Fruit fly (Drosophila melanogaster) whole organism, embryonic: Measurements from ENCODE around the gene CG3368.

Source experiments
- Atf6 ChIP-seq: fragments of 200-800 bp; sonication (Bioruptor generic); IDR thresholded peaks from 2 replicates; pipeline ENCODE4 v1.3.6; 2022; ENCODE audit warnings: missing biosample characterization, missing genetic modification characterization
- B-H1 ChIP-seq: fragments of 200-800 bp; sonication (Bioruptor generic); IDR thresholded peaks from 3 replicates; pipeline ENCODE4 v1.3.6; 2022; ENCODE audit warnings: missing biosample characterization, missing genetic modification characterization
- Blimp-1 ChIP-seq: fragments of 200-800 bp; sonication (Bioruptor generic); optimal IDR thresholded peaks from 3 replicates; lab custom pipeline; 2018; ENCODE audit warnings: missing biosample characterization, missing genetic modification characterization, mild to moderate bottlenecking, moderate library complexity, missing genetic modification reagents
- CG10366 ChIP-seq: fragments of 200-800 bp; sonication (Bioruptor generic); IDR thresholded peaks from 2 replicates; pipeline ENCODE4 v1.3.6; 2022; ENCODE audit warnings: missing biosample characterization, missing genetic modification characterization
- CG11696 ChIP-seq: fragments of 200-800 bp; sonication (Bioruptor generic); IDR thresholded peaks from 2 replicates; pipeline ENCODE4 v1.3.6; 2022; ENCODE audit warnings: missing biosample characterization, missing genetic modification characterization
- CG11723 ChIP-seq: fragments of 200-800 bp; sonication (Bioruptor generic); optimal IDR thresholded peaks from 2 replicates; lab custom pipeline; 2017; ENCODE audit warnings: missing biosample characterization, mild to moderate bottlenecking, missing genetic modification characterization
- CG13624 ChIP-seq: fragments of 200-800 bp; sonication (Bioruptor generic); optimal IDR thresholded peaks from 2 replicates; lab custom pipeline; 2016; ENCODE audit warnings: missing biosample characterization, missing genetic modification characterization
- CG13775 ChIP-seq: fragments of 200-800 bp; sonication (Bioruptor generic); optimal IDR thresholded peaks from 3 replicates; lab custom pipeline; 2017; ENCODE audit warnings: missing biosample characterization, mild to moderate bottlenecking, missing genetic modification characterization
- CG14050 ChIP-seq: fragments of 200-800 bp; sonication (Bioruptor generic); IDR thresholded peaks from 3 replicates; pipeline ENCODE4 v1.3.6; 2022; ENCODE audit warnings: missing biosample characterization, missing genetic modification characterization
- CG15269 ChIP-seq: fragments of 200-800 bp; sonication (Bioruptor generic); optimal IDR thresholded peaks from 2 replicates; lab custom pipeline; 2018; ENCODE audit warnings: missing biosample characterization, mild to moderate bottlenecking, missing genetic modification characterization, moderate library complexity
- CG1529 ChIP-seq: fragments of 200-800 bp; sonication (Bioruptor generic); optimal IDR thresholded peaks from 3 replicates; lab custom pipeline; 2018; ENCODE audit warnings: missing biosample characterization, missing genetic modification characterization
- CG15514 ChIP-seq: fragments of 200-800 bp; sonication (Bioruptor generic); optimal IDR thresholded peaks from 3 replicates; lab custom pipeline; 2017; ENCODE audit warnings: missing biosample characterization, missing genetic modification characterization, mild to moderate bottlenecking, moderate library complexity, missing genetic modification reagents
- CG16779 ChIP-seq: fragments of 200-800 bp; sonication (Bioruptor generic); IDR thresholded peaks from 2 replicates; pipeline ENCODE4 v1.3.6; 2022; ENCODE audit warnings: missing biosample characterization, missing genetic modification characterization
- CG16815 ChIP-seq: fragments of 200-800 bp; sonication (Bioruptor generic); optimal IDR thresholded peaks from 3 replicates; lab custom pipeline; 2017; ENCODE audit warnings: missing biosample characterization, mild to moderate bottlenecking, missing genetic modification characterization
- CG34376 ChIP-seq: fragments of 200-800 bp; sonication (Bioruptor generic); optimal IDR thresholded peaks from 2 replicates; lab custom pipeline; 2018; ENCODE audit warnings: missing biosample characterization, mild to moderate bottlenecking, missing genetic modification characterization
- CG3847 ChIP-seq: fragments of 200-800 bp; sonication (Bioruptor generic); IDR thresholded peaks from 2 replicates; pipeline ENCODE4 v1.3.6; 2022; ENCODE audit warnings: missing biosample characterization, missing genetic modification characterization
- CG4360 ChIP-seq: fragments of 200-800 bp; sonication (Bioruptor generic); IDR thresholded peaks from 2 replicates; pipeline ENCODE4 v1.3.6; 2022; ENCODE audit warnings: missing biosample characterization, missing genetic modification characterization
- CG6175 ChIP-seq: fragments of 200-800 bp; sonication (Bioruptor generic); IDR thresholded peaks from 3 replicates; pipeline ENCODE4 v1.3.6; 2022; ENCODE audit warnings: missing biosample characterization, missing genetic modification characterization
- CG7271 ChIP-seq: fragments of 200-800 bp; sonication (Bioruptor generic); optimal IDR thresholded peaks from 2 replicates; lab custom pipeline; 2018; ENCODE audit warnings: missing biosample characterization, mild to moderate bottlenecking, missing genetic modification characterization, moderate library complexity
- CG7357 ChIP-seq: fragments of 200-800 bp; sonication (Bioruptor generic); IDR thresholded peaks from 3 replicates; pipeline ENCODE4 v1.3.6; 2022; ENCODE audit warnings: missing biosample characterization, missing genetic modification characterization
- CG7839 ChIP-seq: fragments of 200-800 bp; sonication (Bioruptor generic); optimal IDR thresholded peaks from 3 replicates; lab custom pipeline; 2018; ENCODE audit warnings: missing biosample characterization, mild to moderate bottlenecking, missing genetic modification characterization, moderate library complexity
- CG7963 ChIP-seq: fragments of 200-800 bp; sonication (Bioruptor generic); IDR thresholded peaks from 3 replicates; pipeline ENCODE4 v1.3.6; 2022; ENCODE audit warnings: missing biosample characterization, missing genetic modification characterization; ENCODE audit not compliant: partially characterized antibody
- CG9932 ChIP-seq: fragments of 200-800 bp; sonication (Bioruptor generic); IDR thresholded peaks from 2 replicates; pipeline ENCODE4 v1.3.6; 2022; ENCODE audit warnings: missing biosample characterization, missing genetic modification characterization
- Camta ChIP-seq: fragments of 200-800 bp; sonication (Bioruptor generic); optimal IDR thresholded peaks from 2 replicates; lab custom pipeline; 2016; ENCODE audit warnings: missing biosample characterization, missing genetic modification characterization
- Deaf1 ChIP-seq: fragments of 200-800 bp; optimal IDR thresholded peaks from 3 replicates; lab custom pipeline; 2019; ENCODE audit warnings: missing biosample characterization, mild to moderate bottlenecking, missing genetic modification characterization, moderate library complexity
- Dfd ChIP-seq, 2 experiments: fragments of >200 bp; optimal IDR thresholded peaks; 2 replicates each; lab custom pipeline; 2017; ENCODE audit warnings: missing biosample characterization in 2 of 2, missing genetic modification characterization in 2 of 2
- ERR ChIP-seq: fragments of 200-800 bp; sonication (Bioruptor generic); optimal IDR thresholded peaks from 2 replicates; lab custom pipeline; 2016; ENCODE audit warnings: missing biosample characterization, missing genetic modification characterization
- Ets97D ChIP-seq: fragments of 200-800 bp; sonication (Bioruptor generic); optimal IDR thresholded peaks from 3 replicates; lab custom pipeline; 2016; ENCODE audit warnings: missing biosample characterization, missing genetic modification characterization
- Gsc ChIP-seq: fragments of 200-800 bp; sonication (Bioruptor generic); IDR thresholded peaks from 2 replicates; pipeline ENCODE4 v1.3.6; 2022; ENCODE audit warnings: missing biosample characterization, missing genetic modification characterization
- HLH3B ChIP-seq: fragments of 200-800 bp; sonication (Bioruptor generic); IDR thresholded peaks from 2 replicates; pipeline ENCODE4 v1.3.6; 2022; ENCODE audit warnings: missing biosample characterization, missing genetic modification characterization
- HmgZ ChIP-seq: fragments of 200-800 bp; sonication (Bioruptor generic); optimal IDR thresholded peaks from 2 replicates; lab custom pipeline; 2018; ENCODE audit warnings: missing biosample characterization, mild to moderate bottlenecking, missing genetic modification characterization
- NC2α ChIP-seq: fragments of 200-800 bp; sonication (Bioruptor generic); optimal IDR thresholded peaks from 2 replicates; lab custom pipeline; 2016; ENCODE audit warnings: missing biosample characterization, missing genetic modification characterization
- Rfx ChIP-seq: fragments of 200-800 bp; sonication (Bioruptor generic); IDR thresholded peaks from 2 replicates; pipeline ENCODE4 v1.3.6; 2022; ENCODE audit warnings: missing biosample characterization, missing genetic modification characterization
- Usf ChIP-seq: fragments of 200-800 bp; sonication (Bioruptor generic); optimal IDR thresholded peaks from 2 replicates; lab custom pipeline; 2017; ENCODE audit warnings: missing genotype, missing biosample characterization, missing genetic modification characterization
- al ChIP-seq: fragments of 200-800 bp; sonication (Bioruptor generic); IDR thresholded peaks from 2 replicates; pipeline ENCODE4 v1.3.6; 2022; ENCODE audit warnings: missing biosample characterization, missing genetic modification characterization
- ase ChIP-seq: fragments of 200-800 bp; sonication (Bioruptor generic); IDR thresholded peaks from 3 replicates; pipeline ENCODE4 v1.3.6; 2022; ENCODE audit warnings: missing biosample characterization, missing genetic modification characterization
- bab2 ChIP-seq: fragments of 200-800 bp; sonication (Bioruptor generic); optimal IDR thresholded peaks from 2 replicates; lab custom pipeline; 2016; ENCODE audit warnings: missing biosample characterization, missing genetic modification characterization
- br ChIP-seq: fragments of >200 bp; optimal IDR thresholded peaks from 2 replicates; lab custom pipeline; 2017
- btn ChIP-seq: fragments of 200-800 bp; sonication (Bioruptor generic); optimal IDR thresholded peaks from 2 replicates; lab custom pipeline; 2016; ENCODE audit warnings: missing biosample characterization, missing genetic modification characterization
- cad ChIP-seq: fragments of >200 bp; optimal IDR thresholded peaks from 2 replicates; lab custom pipeline; 2017; ENCODE audit warnings: missing biosample characterization, missing genetic modification characterization
- corto ChIP-seq: fragments of 200-800 bp; sonication (Bioruptor generic); optimal IDR thresholded peaks from 2 replicates; lab custom pipeline; 2016; ENCODE audit warnings: missing biosample characterization, mild to moderate bottlenecking, missing genetic modification characterization, moderate library complexity
- croc ChIP-seq: fragments of 200-800 bp; sonication (Bioruptor generic); conservative IDR thresholded peaks from 3 replicates; pipeline ENCODE4 v1.3.6; 2022; ENCODE audit warnings: missing biosample characterization, missing genetic modification characterization
- dysf ChIP-seq: fragments of 200-800 bp; sonication (Bioruptor generic); IDR thresholded peaks from 3 replicates; pipeline ENCODE4 v1.3.6; 2022; ENCODE audit warnings: missing biosample characterization, missing genetic modification characterization
- emc ChIP-seq: fragments of 200-800 bp; sonication (Bioruptor generic); optimal IDR thresholded peaks from 2 replicates; lab custom pipeline; 2016; ENCODE audit warnings: missing biosample characterization, missing genetic modification characterization
- ham ChIP-seq: fragments of 200-800 bp; sonication (Bioruptor generic); IDR thresholded peaks from 2 replicates; pipeline ENCODE4 v1.3.6; 2022; ENCODE audit warnings: missing biosample characterization, missing genetic modification characterization
- pum ChIP-seq: fragments of 200-800 bp; sonication (Bioruptor generic); optimal IDR thresholded peaks from 2 replicates; lab custom pipeline; 2016; ENCODE audit warnings: missing biosample characterization, missing genetic modification characterization
- sqz ChIP-seq: fragments of 200-800 bp; sonication (Bioruptor generic); optimal IDR thresholded peaks from 3 replicates; lab custom pipeline; 2018; ENCODE audit warnings: missing biosample characterization, mild to moderate bottlenecking, missing genetic modification characterization
- twi ChIP-seq: fragments of 200-800 bp; optimal IDR thresholded peaks from 2 replicates; lab custom pipeline; 2019; ENCODE audit warnings: missing biosample characterization, mild to moderate bottlenecking, missing genetic modification characterization, moderate library complexity
- vfl ChIP-seq: fragments of 200-800 bp; sonication (Bioruptor generic); optimal IDR thresholded peaks from 2 replicates; lab custom pipeline; 2016; ENCODE audit warnings: missing biosample characterization, missing genetic modification characterization
- wor ChIP-seq: fragments of 200-800 bp; sonication (Bioruptor generic); IDR thresholded peaks from 2 replicates; pipeline ENCODE4 v1.3.6; 2022; ENCODE audit warnings: missing biosample characterization, missing genetic modification characterization

CG3368 gene

DNA sequence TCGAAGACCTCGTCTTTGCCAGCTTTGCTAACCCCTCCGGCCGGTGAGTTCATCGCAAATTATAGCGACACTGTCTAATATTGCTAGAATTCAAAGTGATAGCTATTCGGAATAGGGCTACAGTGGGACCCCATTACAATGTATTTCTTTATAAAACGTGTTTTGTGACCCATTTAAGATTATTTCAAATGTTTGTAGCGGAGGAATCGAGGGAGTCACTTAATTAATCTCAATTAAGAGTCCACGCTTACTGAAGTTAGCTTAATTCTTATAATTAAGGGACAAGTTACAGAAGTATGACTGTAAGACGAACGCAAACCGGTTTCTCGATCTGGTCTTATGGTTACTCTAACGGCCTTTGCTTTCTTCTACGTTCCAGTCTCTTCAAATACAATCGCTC lies 6.1 kb downstream of the CG3368 start (continued):
- TF ChIP-seq CG15514 (GFP tag; lab: Kevin White, UChicago), result peak; percentile 15
- TF ChIP-seq B-H1 (GFP tag; lab: Robert Waterston, UW), result no peak
- TF ChIP-seq twi (tag; lab: Kevin White, UChicago), result no peak
- no peak for TF ChIP-seq CG14050
- no peak for TF ChIP-seq CG7357
- TF ChIP-seq al, result peak; percentile 30; the same call in 1 of the 2 replicates
- peak; percentile 40 for TF ChIP-seq bab2 (GFP tag; lab: Kevin White, UChicago)
- TF ChIP-seq emc (GFP tag; lab: Kevin White, UChicago), result no peak
- no peak for TF ChIP-seq ham
- TF ChIP-seq CG6175 (GFP tag; lab: Robert Waterston, UW), result no peak
- TF ChIP-seq HmgZ (tag; lab: Kevin White, UChicago), result peak; percentile 10
- peak; percentile 75 for TF ChIP-seq Rfx
- no peak for TF ChIP-seq vfl (GFP tag; lab: Kevin White, UChicago)

DNA sequence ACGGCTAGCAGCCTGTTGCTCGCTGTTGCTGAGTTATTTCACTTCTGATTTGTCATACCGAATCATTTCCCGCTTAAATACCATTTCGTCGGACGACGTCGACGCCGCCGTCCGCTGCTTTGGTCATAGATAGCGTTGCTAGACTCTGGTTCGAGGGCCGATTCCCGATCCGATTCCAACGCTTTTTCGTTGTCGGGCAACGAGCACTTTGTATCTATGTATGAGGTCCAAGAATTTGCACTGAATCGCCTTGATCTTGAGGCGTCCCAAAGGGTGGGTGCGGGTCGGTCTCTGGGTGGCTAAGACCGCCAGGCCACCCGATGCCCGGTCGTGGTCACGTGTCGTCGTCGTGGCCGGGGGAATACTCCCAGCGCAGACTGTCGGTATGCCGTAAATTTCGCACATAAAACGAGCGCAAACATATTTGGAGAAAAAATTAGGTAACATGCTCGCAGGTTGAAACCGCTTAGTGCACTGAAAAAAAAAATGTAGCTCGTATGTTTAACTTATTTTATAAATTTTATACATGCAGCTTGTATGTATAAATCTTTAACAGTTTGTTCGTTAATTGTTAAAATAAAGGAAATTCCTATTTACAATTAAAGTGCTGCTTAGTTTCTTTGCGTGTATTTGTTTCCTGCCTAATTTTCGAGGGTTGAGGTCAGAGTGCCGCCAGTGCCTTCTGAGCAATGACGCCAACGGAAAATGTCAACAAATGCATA lies 8.7 kb downstream of the CG3368 start, which contains the start of gene CG3348:
Gene CG3348, minus strand, starts transcription at position 51 of the 722 bp plus-strand sequence.
- TF ChIP-seq Camta (GFP tag; lab: Kevin White, UChicago), result peak; percentile 35
- no peak for TF ChIP-seq Gsc (GFP tag; lab: Robert Waterston, UW)
- TF ChIP-seq sqz (GFP tag; lab: Kevin White, UChicago), result no peak
- TF ChIP-seq ase (GFP tag; lab: Robert Waterston, UW), result no peak
- TF ChIP-seq CG11723 (GFP tag; lab: Kevin White, UChicago), result peak; percentile 35
- peak; percentile 71 for TF ChIP-seq CG10366 (GFP tag; lab: Robert Waterston, UW)
- TF ChIP-seq CG15269, result peak; percentile 76
- 0 out of 3 replicates have a peak, but pooled peaks have one; percentile 46 for TF ChIP-seq CG7357
- TF ChIP-seq CG9932, result peak; percentile 83
- peak; percentile 66 for TF ChIP-seq Blimp-1 (GFP tag; lab: Kevin White, UChicago)
- peak; percentile 42 for TF ChIP-seq ERR
- TF ChIP-seq HLH3B (GFP tag; lab: Robert Waterston, UW), result peak; percentile 61; the same call in 1 of the 2 replicates
- peak; percentile 75 for TF ChIP-seq HmgZ (tag; lab: Kevin White, UChicago)
- peak; percentile 73 for TF ChIP-seq CG13775
- TF ChIP-seq CG1529, result peak; percentile 20
- TF ChIP-seq CG16815 (GFP tag; lab: Kevin White, UChicago), result peak; percentile 64
- no peak for TF ChIP-seq CG34376
- TF ChIP-seq Deaf1 (tag; lab: Kevin White, UChicago), result peak; percentile 58
- TF ChIP-seq corto (GFP tag; lab: Kevin White, UChicago), result no peak
- peak; percentile 76 for TF ChIP-seq CG3847 (GFP tag; lab: Robert Waterston, UW)
- TF ChIP-seq Usf (GFP tag; lab: Kevin White, UChicago), result peak; percentile 81
- TF ChIP-seq NC2α (GFP tag; lab: Kevin White, UChicago), result no peak
- TF ChIP-seq wor, result 0 out of 2 replicates have a peak, but pooled peaks have one; percentile 16
- peak; percentile 38 for TF ChIP-seq pum
- TF ChIP-seq dysf (GFP tag; lab: Robert Waterston, UW), result peak; percentile 83
- peak; percentile 82 for TF ChIP-seq CG13624 (GFP tag; lab: Kevin White, UChicago)
- TF ChIP-seq CG16779 (GFP tag; lab: Robert Waterston, UW), result 0 out of 2 replicates have a peak, but pooled peaks have one; percentile 48
- TF ChIP-seq Ets97D, result peak; percentile 6
- peak; percentile 31; the same call in 1 of the 2 replicates for TF ChIP-seq CG11696 (GFP tag; lab: Robert Waterston, UW)
- no peak for TF ChIP-seq CG4360 (GFP tag; lab: Robert Waterston, UW)
- TF ChIP-seq CG7963, result no peak
- no peak for TF ChIP-seq cad (GFP tag; lab: Kevin White, UChicago)
- TF ChIP-seq croc (GFP tag; lab: Robert Waterston, UW), result peak; percentile 39; the same call in 2 of the 3 replicates
- TF ChIP-seq btn (GFP tag; lab: Kevin White, UChicago), result no peak
- peak; percentile 81 for TF ChIP-seq Atf6 (GFP tag; lab: Robert Waterston, UW)
- TF ChIP-seq CG7271 (tag; lab: Kevin White, UChicago), result peak; percentile 23
- TF ChIP-seq br (lab: Kevin White, UChicago), result no peak
- TF ChIP-seq CG7839 (tag; lab: Kevin White, UChicago), result peak; percentile 80
- no peak for TF ChIP-seq Dfd (GFP tag; optimal IDR thresholded peaks at IDR 0.05; lab: Kevin White, UChicago)
